Worm (Caenorhabditis elegans) whole organism, young adult: Measurements from ENCODE around the gene T27F7.12.

Experiments
- B0019.2 ChIP-seq: fragments of 200-800 bp; sonication (Bioruptor generic); conservative IDR thresholded peaks from 2 replicates; pipeline ENCODE4 v1.3.6; 2022; ENCODE audit warnings: missing genetic modification reagents, missing genetic modification characterization, missing compliant biosample characterization
- D2030.7 ChIP-seq: fragments of 200-800 bp; sonication (Bioruptor generic); IDR thresholded peaks from 2 replicates; pipeline ENCODE4 v1.3.6; 2022; ENCODE audit warnings: missing genetic modification reagents, missing genetic modification characterization, missing compliant biosample characterization
- F49E8.2 ChIP-seq: sonication (generic microtip); optimal IDR thresholded peaks from 3 replicates; lab custom pipeline; 2017; ENCODE audit warnings: missing genetic modification characterization, mild to moderate bottlenecking, missing compliant biosample characterization, antibody characterized with exemption, moderate library complexity; ENCODE audit not compliant: insufficient read depth
- F57C9.4 ChIP-seq: sonication (generic microtip); optimal IDR thresholded peaks from 2 replicates; lab custom pipeline; 2017; ENCODE audit warnings: mild to moderate bottlenecking, missing genetic modification characterization, missing compliant biosample characterization
- K11D2.4 ChIP-seq: fragments of 200-800 bp; sonication (Bioruptor generic); IDR thresholded peaks from 2 replicates; pipeline ENCODE4 v1.3.6; 2022; ENCODE audit warnings: missing genetic modification reagents, missing genetic modification characterization, missing compliant biosample characterization
- Y53F4B.3 ChIP-seq: fragments of 200-800 bp; sonication (Bioruptor generic); IDR thresholded peaks from 2 replicates; pipeline ENCODE4 v1.3.6; 2022; ENCODE audit warnings: missing genetic modification reagents, missing genetic modification characterization, missing compliant biosample characterization
- Y56A3A.18 ChIP-seq: fragments of 200-800 bp; sonication (Bioruptor generic); IDR thresholded peaks from 2 replicates; pipeline ENCODE4 v1.3.6; 2022; ENCODE audit warnings: missing genetic modification reagents, missing genetic modification characterization, missing compliant biosample characterization
- Y95B8A.8 ChIP-seq: fragments of 200-800 bp; sonication (Bioruptor generic); IDR thresholded peaks from 2 replicates; pipeline ENCODE4 v1.3.6; 2022; ENCODE audit warnings: missing genetic modification reagents, missing genetic modification characterization, missing compliant biosample characterization
- aptf-2 ChIP-seq: fragments of 200-800 bp; sonication (Bioruptor generic); conservative IDR thresholded peaks from 2 replicates; pipeline ENCODE4 v1.3.6; 2022; ENCODE audit warnings: missing genetic modification reagents, missing genetic modification characterization, missing compliant biosample characterization
- aptf-3 ChIP-seq: fragments of 200-800 bp; sonication (Bioruptor generic); IDR thresholded peaks from 2 replicates; pipeline ENCODE4 v1.3.6; 2022; ENCODE audit warnings: missing genetic modification characterization, missing compliant biosample characterization
- athp-1 ChIP-seq: sonication (generic microtip); optimal IDR thresholded peaks from 2 replicates; lab custom pipeline; 2017; ENCODE audit warnings: mild to moderate bottlenecking, missing genetic modification characterization, missing compliant biosample characterization
- attf-3 ChIP-seq: fragments of 200-800 bp; sonication (Bioruptor generic); conservative IDR thresholded peaks from 2 replicates; pipeline ENCODE4 v1.3.6; 2022; ENCODE audit warnings: missing genetic modification reagents, missing genetic modification characterization, missing compliant biosample characterization
- ccch-3 ChIP-seq: fragments of 200-800 bp; sonication (Bioruptor generic); optimal IDR thresholded peaks from 2 replicates; lab custom pipeline; 2018; ENCODE audit warnings: mild to moderate bottlenecking, missing genetic modification characterization, missing compliant biosample characterization
- ceh-100 ChIP-seq: fragments of 200-800 bp; sonication (Bioruptor generic); IDR thresholded peaks from 2 replicates; pipeline ENCODE4 v1.3.6; 2022; ENCODE audit warnings: missing genetic modification reagents, missing genetic modification characterization, missing compliant biosample characterization
- dpl-1 ChIP-seq: fragments of 150-350 bp; optimal IDR thresholded peaks from 2 replicates; lab custom pipeline; 2014; ENCODE audit warnings: missing biosample characterization, missing genetic modification reagents, missing genetic modification characterization
- efl-1 ChIP-seq: fragments of 150-350 bp; optimal IDR thresholded peaks from 2 replicates; lab custom pipeline; 2014; ENCODE audit warnings: missing biosample characterization, missing genetic modification reagents, missing genetic modification characterization
- egl-44 ChIP-seq: fragments of 200-800 bp; sonication (Bioruptor generic); IDR thresholded peaks from 2 replicates; pipeline ENCODE4 v1.3.6; 2022; ENCODE audit warnings: missing genetic modification reagents, missing genetic modification characterization, missing compliant biosample characterization
- fkh-3 ChIP-seq: sonication (generic microtip); optimal IDR thresholded peaks from 2 replicates; lab custom pipeline; 2016; ENCODE audit warnings: mild to moderate bottlenecking, missing genetic modification characterization, missing compliant biosample characterization
- him-1 ChIP-seq: sonication (generic microtip); optimal IDR thresholded peaks from 2 replicates; lab custom pipeline; 2016; ENCODE audit warnings: missing genotype, missing genetic modification reagents, missing genetic modification characterization, missing compliant biosample characterization
- hlh-12 ChIP-seq: sonication (generic microtip); optimal IDR thresholded peaks from 2 replicates; lab custom pipeline; 2016; ENCODE audit warnings: missing genetic modification characterization, missing compliant biosample characterization
- hmg-1.2 ChIP-seq: fragments of 200-800 bp; sonication (Bioruptor generic); IDR thresholded peaks from 2 replicates; pipeline ENCODE4 v1.3.6; 2022; ENCODE audit warnings: missing genetic modification reagents, missing genetic modification characterization, missing compliant biosample characterization
- hsf-1 ChIP-seq: fragments of 200-800 bp; sonication (Bioruptor generic); IDR thresholded peaks from 2 replicates; pipeline ENCODE4 v1.3.6; 2022; ENCODE audit warnings: missing genetic modification reagents, missing genetic modification characterization, missing compliant biosample characterization
- lin-26 ChIP-seq: fragments of 200-800 bp; sonication (Bioruptor generic); IDR thresholded peaks from 2 replicates; pipeline ENCODE4 v1.3.6; 2022; ENCODE audit warnings: missing genetic modification reagents, missing genetic modification characterization, missing compliant biosample characterization
- lir-1 ChIP-seq: fragments of 200-800 bp; sonication (Bioruptor generic); conservative IDR thresholded peaks from 2 replicates; pipeline ENCODE4 v1.3.6; 2022; ENCODE audit warnings: missing genetic modification reagents, missing genetic modification characterization, missing compliant biosample characterization
- lsl-1 ChIP-seq: fragments of 200-800 bp; sonication (Bioruptor generic); optimal IDR thresholded peaks from 2 replicates; lab custom pipeline; 2018; ENCODE audit warnings: mild to moderate bottlenecking, missing genetic modification characterization, moderate library complexity, missing compliant biosample characterization
- lsy-27 ChIP-seq: sonication (generic microtip); optimal IDR thresholded peaks from 2 replicates; lab custom pipeline; 2017; ENCODE audit warnings: missing genetic modification characterization, mild to moderate bottlenecking, missing compliant biosample characterization, antibody characterized with exemption, missing genotype, borderline replicate concordance; ENCODE audit not compliant: insufficient read depth
- madf-6 ChIP-seq: fragments of 200-800 bp; sonication (Bioruptor generic); IDR thresholded peaks from 2 replicates; pipeline ENCODE4 v1.3.6; 2022; ENCODE audit warnings: missing genetic modification reagents, missing genetic modification characterization, missing compliant biosample characterization
- mes-4 ChIP-seq: sonication (generic microtip); optimal IDR thresholded peaks from 2 replicates; lab custom pipeline; 2016; ENCODE audit warnings: missing genotype, missing genetic modification characterization, missing compliant biosample characterization
- mxl-1 ChIP-seq: sonication (generic microtip); optimal IDR thresholded peaks from 2 replicates; lab custom pipeline; 2016; ENCODE audit warnings: missing genetic modification characterization, missing compliant biosample characterization
- pha-4 ChIP-seq: fragments of 150-350 bp; sonication (generic microtip); optimal IDR thresholded peaks from 2 replicates; lab custom pipeline; 2014; ENCODE audit warnings: missing biosample characterization, missing genetic modification reagents, missing genetic modification characterization
- rpc-1 ChIP-seq, 2 experiments: fragments of 150-350 bp in 1 of 2; sonication (generic microtip) in 1 of 2; optimal IDR thresholded peaks; 2 replicates each; lab custom pipeline; 2014 to 2018; ENCODE audit warnings: missing biosample characterization in 1 of 2, missing genetic modification characterization in 1 of 2, missing genetic modification reagents in 1 of 2, missing genotype in 1 of 2
- sea-2 ChIP-seq: fragments of 200-800 bp; sonication (Bioruptor generic); IDR thresholded peaks from 2 replicates; pipeline ENCODE4 v1.3.6; 2022; ENCODE audit warnings: missing genetic modification characterization, missing compliant biosample characterization
- snpc-4 ChIP-seq, 5 experiments: fragments of 150-350 bp in 1 of 5; sonication (generic microtip) in 4 of 5; optimal IDR thresholded peaks; 2 replicates each; lab custom pipeline; 2014 to 2018; ENCODE audit warnings: missing genetic modification characterization in 5 of 5, missing biosample characterization in 3 of 5, antibody characterized with exemption in 2 of 5, mild to moderate bottlenecking in 2 of 5, missing compliant biosample characterization in 2 of 5, missing genotype in 2 of 5, moderate library complexity in 2 of 5, missing genetic modification reagents in 1 of 5
- tbx-9 ChIP-seq: sonication (generic microtip); optimal IDR thresholded peaks from 2 replicates; lab custom pipeline; 2016; ENCODE audit warnings: borderline replicate concordance, missing genetic modification characterization, inconsistent platforms, missing compliant biosample characterization
- unc-130 ChIP-seq: sonication (generic microtip); optimal IDR thresholded peaks from 2 replicates; lab custom pipeline; 2016; ENCODE audit warnings: missing genetic modification reagents, missing genetic modification characterization, missing compliant biosample characterization
- xnd-1 ChIP-seq: sonication (generic microtip); optimal IDR thresholded peaks from 2 replicates; lab custom pipeline; 2016; ENCODE audit warnings: missing genotype, missing genetic modification reagents, missing genetic modification characterization, missing compliant biosample characterization
- ztf-18 ChIP-seq: sonication (generic microtip); optimal IDR thresholded peaks from 2 replicates; lab custom pipeline; 2016; ENCODE audit warnings: missing genotype, mild to moderate bottlenecking, missing genetic modification characterization, missing compliant biosample characterization
- ztf-25 ChIP-seq: fragments of 200-800 bp; sonication (Bioruptor generic); IDR thresholded peaks from 2 replicates; pipeline ENCODE4 v1.3.6; 2022; ENCODE audit warnings: missing genetic modification reagents, missing genetic modification characterization, missing compliant biosample characterization
- ztf-28 ChIP-seq: fragments of 200-800 bp; sonication (Bioruptor generic); IDR thresholded peaks from 2 replicates; pipeline ENCODE4 v1.3.6; 2022; ENCODE audit warnings: missing genetic modification reagents, missing genetic modification characterization, missing compliant biosample characterization
- ztf-3 ChIP-seq: fragments of 200-800 bp; sonication (Bioruptor generic); optimal IDR thresholded peaks from 2 replicates; lab custom pipeline; 2018; ENCODE audit warnings: mild to moderate bottlenecking, missing genetic modification characterization, missing compliant biosample characterization

The T27F7.12 gene

DNA sequence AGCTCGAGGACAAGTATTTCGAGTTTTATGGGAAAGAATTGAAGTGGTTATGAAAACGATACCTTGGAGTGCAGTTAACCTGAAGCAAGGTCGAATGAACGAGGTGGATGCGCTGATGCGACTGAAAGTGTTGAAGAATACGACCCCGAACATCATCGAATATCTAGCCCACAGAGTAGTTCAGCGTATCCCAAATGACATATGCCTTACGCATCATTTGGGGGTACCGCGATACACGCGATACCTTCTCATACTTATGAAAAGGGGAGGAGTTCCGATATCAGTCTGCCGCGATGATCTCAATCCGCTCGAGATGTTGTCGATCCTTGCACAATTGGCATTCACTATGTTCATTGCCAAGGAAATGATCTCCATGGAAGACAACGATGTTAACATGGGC, at the start of gene T27F7.12:
TSS of gene T27F7.12 (plus strand) at position 301 of the 400 bp plus-strand sequence.
- 0 out of 2 replicates have a peak, but pooled peaks have one; percentile 33 for TF ChIP-seq aptf-3 (GFP tag; lab: Robert Waterston, UW)
- no peak for TF ChIP-seq ceh-100 (GFP tag; lab: Robert Waterston, UW)

DNA sequence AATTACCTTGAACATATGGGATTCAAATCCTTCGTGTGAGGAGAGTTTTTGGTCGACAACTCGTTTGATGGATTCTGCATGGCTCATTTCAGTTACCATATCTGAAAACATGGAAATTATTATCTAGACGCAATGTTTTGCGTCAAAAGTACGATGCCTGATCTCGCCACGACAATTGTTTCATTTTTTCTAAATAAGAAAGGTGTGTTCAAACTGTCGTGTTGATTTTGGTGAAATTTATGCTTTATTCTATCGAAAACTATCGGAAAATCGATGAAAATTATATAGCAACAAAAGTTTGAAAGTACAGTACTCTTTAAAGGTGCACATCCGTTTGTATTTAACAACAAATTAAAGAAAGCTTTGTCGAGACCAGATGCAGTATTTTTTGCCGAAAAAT, 48.9 kb upstream of the T27F7.12 start, which contains the start of gene cblc-1:
TSS of gene cblc-1 (minus strand) at position 101 of the 400 bp plus-strand sequence.
- TF ChIP-seq Y56A3A.18 (no peak), mes-4 (tag; lab: Kevin White, UChicago) (no peak), dpl-1 (GFP tag; lab: Kevin White, UChicago) (no peak), attf-3 (GFP tag; lab: Robert Waterston, UW) (no peak), madf-6 (GFP tag; lab: Robert Waterston, UW) (no peak), pha-4 (tag; lab: Kevin White, UChicago) (no peak), lin-26 (no peak), egl-44 (no peak), xnd-1 (tag; lab: Kevin White, UChicago) (no peak), lir-1 (GFP tag; lab: Robert Waterston, UW) (no peak), F57C9.4 (no peak), hsf-1 (GFP tag; lab: Robert Waterston, UW) (no peak), D2030.7 (no peak), Y53F4B.3 (GFP tag; lab: Robert Waterston, UW) (no peak), hmg-1.2 (GFP tag; lab: Robert Waterston, UW) (no peak), ztf-28 (GFP tag; lab: Robert Waterston, UW) (no peak), B0019.2 (no peak)

DNA sequence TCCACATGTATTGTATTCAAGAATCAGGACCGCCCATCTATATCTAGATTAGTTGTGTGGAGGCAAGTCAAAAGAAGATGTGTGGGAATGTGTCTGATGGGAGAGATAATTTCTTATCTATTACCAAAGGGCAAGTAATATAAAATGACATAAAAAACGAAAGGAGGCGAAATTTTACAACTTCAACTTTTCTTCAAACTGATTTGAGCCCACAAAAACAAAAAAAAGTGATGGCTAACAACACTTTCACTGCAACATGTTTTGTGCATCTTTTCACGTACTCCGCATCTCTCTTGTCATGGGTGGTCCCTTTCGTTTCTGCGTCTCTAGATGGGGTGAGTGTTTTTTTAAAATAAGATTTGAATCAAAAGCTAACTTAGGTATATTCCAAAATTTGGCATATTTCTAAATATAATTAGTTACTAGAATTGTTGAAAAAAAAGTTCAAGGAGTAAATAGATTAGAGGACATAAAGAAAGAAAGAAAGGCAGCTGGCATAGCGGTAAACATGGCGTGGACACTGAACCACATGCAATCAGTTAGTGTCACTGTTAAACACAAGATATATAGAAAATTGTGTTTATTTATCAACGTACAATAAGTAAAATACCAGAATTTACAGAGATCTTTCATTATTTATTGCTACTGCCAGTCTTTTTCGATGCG, 48.2 kb upstream of the T27F7.12 start, which contains the start of gene ZK546.19:
TSS of gene ZK546.19 (plus strand) at position 186 of the 666 bp plus-strand sequence.
- no peak for TF ChIP-seq fkh-3 (tag; lab: Kevin White, UChicago)
- TF ChIP-seq pha-4 (tag; lab: Kevin White, UChicago): no peak
- no peak for TF ChIP-seq mxl-1 (tag; lab: Kevin White, UChicago)
- no peak for TF ChIP-seq Y56A3A.18
- TF ChIP-seq efl-1: no peak
- no peak for TF ChIP-seq B0019.2

DNA sequence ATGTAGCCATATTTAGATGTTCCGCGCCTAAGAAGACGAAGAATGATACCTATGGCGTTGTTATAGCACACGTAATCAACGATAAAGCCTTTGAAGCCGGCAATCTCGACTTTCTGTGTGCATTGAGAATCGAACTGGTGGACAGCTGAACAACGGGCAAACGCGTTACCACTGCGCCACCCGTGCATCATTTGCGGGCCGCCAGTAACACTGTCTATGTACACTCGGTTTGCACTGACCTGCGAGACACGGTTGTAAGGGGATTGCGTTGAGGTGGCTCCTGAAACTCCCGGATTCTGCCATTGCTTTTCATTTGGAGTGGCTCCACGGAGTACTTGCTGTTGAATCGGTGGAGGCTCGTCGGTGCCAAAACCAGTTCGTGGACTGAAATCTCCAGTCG, 47.5 kb upstream of the T27F7.12 start:
- no peak for TF ChIP-seq lsy-27 (tag; lab: Kevin White, UChicago)
- TF ChIP-seq D2030.7: peak; percentile 47; the same call in 1 of the 2 replicates
- TF ChIP-seq ztf-3: no peak
- TF ChIP-seq tbx-9 (tag; lab: Kevin White, UChicago): no peak
- no peak for TF ChIP-seq pha-4 (tag; lab: Kevin White, UChicago)
- TF ChIP-seq ccch-3 (GFP tag; lab: Kevin White, UChicago): no peak
- TF ChIP-seq Y95B8A.8: peak; percentile 67
- TF ChIP-seq unc-130: peak; percentile 46
- no peak for TF ChIP-seq hlh-12 (tag; lab: Kevin White, UChicago)
- peak; percentile 32; the same call in 1 of the 2 replicates for TF ChIP-seq hsf-1 (GFP tag; lab: Robert Waterston, UW)
- TF ChIP-seq rpc-1 (optimal IDR thresholded peaks at IDR 0.05; lab: Kevin White, UChicago): peak; percentile 73
- TF ChIP-seq rpc-1 (tag; optimal IDR thresholded peaks at IDR 0.05; lab: Kevin White, UChicago): peak; percentile 77
- TF ChIP-seq ztf-18: peak; percentile 23
- no peak for TF ChIP-seq sea-2 (GFP tag; lab: Robert Waterston, UW)
- TF ChIP-seq ztf-25: no peak
- TF ChIP-seq F57C9.4: no peak
- no peak for TF ChIP-seq aptf-2
- peak; percentile 42 for TF ChIP-seq him-1 (tag; lab: Kevin White, UChicago)
- TF ChIP-seq aptf-3 (GFP tag; lab: Robert Waterston, UW): peak; percentile 85; the same call in 1 of the 2 replicates
- TF ChIP-seq athp-1 (tag; lab: Kevin White, UChicago): peak; percentile 78
- TF ChIP-seq efl-1: no peak
- TF ChIP-seq lsl-1 (GFP tag; lab: Kevin White, UChicago): peak; percentile 48
- peak; percentile 64 for TF ChIP-seq snpc-4 (GFP tag; optimal IDR thresholded peaks at IDR 0.05; lab: Kevin White, UChicago)
- peak in 3 of 4 experiments; percentile 24 to 56 (median 29) for TF ChIP-seq snpc-4 (tag; optimal IDR thresholded peaks at IDR 0.05; lab: Kevin White, UChicago)
- TF ChIP-seq egl-44: 0 out of 2 replicates have a peak, but pooled peaks have one; percentile 52
- no peak for TF ChIP-seq K11D2.4 (GFP tag; lab: Robert Waterston, UW)
- TF ChIP-seq F49E8.2 (tag; lab: Kevin White, UChicago): peak; percentile 46
